Fruit fly (Drosophila melanogaster): ENCODE data around the gene CG43063.

The CG43063 gene

DNA sequence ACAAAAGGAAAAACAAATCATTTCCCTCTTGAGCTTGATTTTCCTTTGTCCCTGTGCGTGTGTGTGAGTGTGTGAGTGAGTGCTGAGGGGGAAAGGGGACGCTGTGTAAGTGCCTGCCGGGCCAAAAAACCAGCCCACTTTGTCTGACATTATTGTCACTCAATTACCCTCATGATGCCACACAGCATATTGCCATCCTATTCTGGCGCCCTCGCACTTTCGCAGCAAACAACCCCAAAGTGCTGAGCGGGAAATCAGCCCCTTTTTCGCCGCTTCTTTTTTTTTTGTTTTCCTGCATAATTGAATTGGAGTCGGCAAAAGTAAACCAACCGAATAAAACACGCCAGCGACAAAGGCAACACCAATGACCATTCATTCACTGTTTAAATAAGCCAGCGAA, 10.3 kb upstream of the CG43063 start:
- no peak for TF ChIP-seq toe (GFP tag; optimal IDR thresholded peaks at IDR 0.05)
- TF ChIP-seq pad (GFP tag; optimal IDR thresholded peaks at IDR 0.05) = no peak
- TF ChIP-seq tj (GFP tag; optimal IDR thresholded peaks at IDR 0.05) = no peak
- no peak for TF ChIP-seq cic (GFP tag; optimal IDR thresholded peaks at IDR 0.05)
- TF ChIP-seq Clk (GFP tag; optimal IDR thresholded peaks at IDR 0.05) = no peak
- no peak for TF ChIP-seq CG33017 (tag; optimal IDR thresholded peaks at IDR 0.05)
- TF ChIP-seq CG7101 (tag; optimal IDR thresholded peaks at IDR 0.05) = no peak
- TF ChIP-seq kay (GFP tag; ENCODE audit: borderline replicate concordance) = no peak
- no peak for TF ChIP-seq cnc (optimal IDR thresholded peaks at IDR 0.05)
- TF ChIP-seq CG1620 (GFP tag; optimal IDR thresholded peaks at IDR 0.05) = no peak
- TF ChIP-seq bab1 (GFP tag; optimal IDR thresholded peaks at IDR 0.05) = no peak
- no peak for TF ChIP-seq CG7045 (GFP tag; optimal IDR thresholded peaks at IDR 0.05)
- TF ChIP-seq CG12768 (GFP tag; optimal IDR thresholded peaks at IDR 0.05) = no peak

DNA sequence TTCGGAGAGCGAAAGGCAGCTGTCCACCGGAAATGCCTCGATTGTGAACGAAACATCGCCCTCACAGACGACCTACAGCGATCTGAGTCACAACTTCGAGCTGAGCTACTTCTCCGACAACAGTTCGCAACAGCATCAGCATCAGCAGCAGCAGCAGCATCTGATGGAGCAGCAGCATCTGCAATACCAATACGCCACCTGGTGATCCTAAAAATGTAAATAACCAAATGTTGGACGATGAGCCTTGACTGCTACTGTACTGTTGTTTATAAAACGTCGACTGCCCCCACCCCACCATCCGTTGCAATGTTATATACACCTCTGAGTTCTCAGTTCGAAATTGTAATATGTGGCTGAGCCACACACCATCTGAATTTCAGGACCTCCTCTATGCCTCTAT, 8.8 kb upstream of the CG43063 start:
- no peak for TF ChIP-seq Hr96 (GFP tag; optimal IDR thresholded peaks at IDR 0.05)

DNA sequence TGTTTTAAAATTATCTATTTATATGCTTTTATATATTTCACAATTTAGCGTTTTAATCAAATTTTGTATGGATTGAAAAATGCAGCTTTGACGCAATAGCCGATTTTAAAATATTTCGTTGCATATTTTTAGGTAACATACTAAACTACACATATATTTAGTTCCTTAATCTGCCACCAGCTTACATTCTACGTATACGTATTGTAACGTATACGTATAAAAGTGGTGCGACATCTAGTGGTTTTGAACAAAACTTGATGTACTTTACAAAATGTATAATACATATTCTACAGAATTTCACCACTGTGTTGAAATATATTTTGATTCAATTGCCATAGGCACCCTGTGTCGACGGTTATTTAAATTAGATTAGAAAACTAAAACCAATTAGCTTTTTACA, 7.8 kb upstream of the CG43063 start:
- TF ChIP-seq pad (GFP tag; optimal IDR thresholded peaks at IDR 0.05) = peak; percentile 13
- no peak for TF ChIP-seq CG33017 (tag; optimal IDR thresholded peaks at IDR 0.05)
- peak; percentile 77 for TF ChIP-seq bab1 (GFP tag; optimal IDR thresholded peaks at IDR 0.05)
- no peak for TF ChIP-seq CG5204 (GFP tag; optimal IDR thresholded peaks at IDR 0.05)
- no peak for TF ChIP-seq cnc (optimal IDR thresholded peaks at IDR 0.05)
- peak; percentile 49 for TF ChIP-seq CG1620 (GFP tag; optimal IDR thresholded peaks at IDR 0.05)
- TF ChIP-seq Mnt (GFP tag; optimal IDR thresholded peaks at IDR 0.05) = no peak
- TF ChIP-seq CG7045 (GFP tag; optimal IDR thresholded peaks at IDR 0.05) = no peak
- TF ChIP-seq tj (GFP tag; optimal IDR thresholded peaks at IDR 0.05) = no peak
- TF ChIP-seq ovo (GFP tag; optimal IDR thresholded peaks at IDR 0.05) = no peak
- no peak for TF ChIP-seq toe (GFP tag; optimal IDR thresholded peaks at IDR 0.05)
- TF ChIP-seq Clk (GFP tag; optimal IDR thresholded peaks at IDR 0.05) = no peak
- TF ChIP-seq CG12768 (GFP tag; optimal IDR thresholded peaks at IDR 0.05) = no peak
- no peak for TF ChIP-seq Hr96 (GFP tag; optimal IDR thresholded peaks at IDR 0.05)
- TF ChIP-seq CG14711 (tag; optimal IDR thresholded peaks at IDR 0.05) = no peak
- no peak for TF ChIP-seq Crg-1 (GFP tag; optimal IDR thresholded peaks at IDR 0.05)
- no peak for TF ChIP-seq kay (GFP tag; ENCODE audit: borderline replicate concordance)
- TF ChIP-seq cic (GFP tag; optimal IDR thresholded peaks at IDR 0.05) = no peak
- TF ChIP-seq CG7101 (tag; optimal IDR thresholded peaks at IDR 0.05) = no peak
- no peak for TF ChIP-seq CG11617 (GFP tag; optimal IDR thresholded peaks at IDR 0.05)

DNA sequence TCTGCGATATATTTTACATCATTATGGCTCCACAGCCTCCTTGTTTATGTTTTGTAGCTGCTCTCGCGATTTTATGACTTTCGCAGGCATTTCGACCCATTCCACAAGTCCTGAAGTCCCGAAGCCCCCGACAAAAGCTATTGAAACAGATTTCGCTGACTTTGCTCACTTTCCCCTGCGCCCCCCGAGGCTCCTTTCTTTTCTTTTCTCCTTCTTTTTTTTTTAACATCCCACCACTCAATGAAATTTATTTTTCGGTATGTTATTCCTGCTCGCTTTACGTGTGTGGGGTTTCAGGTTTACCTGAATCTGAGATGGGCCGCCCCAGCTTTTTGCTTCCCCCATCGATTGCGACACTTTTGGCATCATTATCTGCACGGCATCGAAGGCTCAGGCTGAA, 3.6 kb upstream of the CG43063 start:
- TF ChIP-seq CG12768 (GFP tag; optimal IDR thresholded peaks at IDR 0.05) (no peak), CG5204 (GFP tag; optimal IDR thresholded peaks at IDR 0.05) (no peak), CG11617 (GFP tag; optimal IDR thresholded peaks at IDR 0.05) (no peak), ovo (GFP tag; optimal IDR thresholded peaks at IDR 0.05) (no peak), cnc (optimal IDR thresholded peaks at IDR 0.05) (no peak), CG1620 (GFP tag; optimal IDR thresholded peaks at IDR 0.05) (no peak), tj (GFP tag; optimal IDR thresholded peaks at IDR 0.05) (no peak), CG33017 (tag; optimal IDR thresholded peaks at IDR 0.05) (no peak), cic (GFP tag; optimal IDR thresholded peaks at IDR 0.05) (no peak), kay (GFP tag; ENCODE audit: borderline replicate concordance) (no peak), bab1 (GFP tag; optimal IDR thresholded peaks at IDR 0.05) (no peak), Mnt (GFP tag; optimal IDR thresholded peaks at IDR 0.05) (no peak), Crg-1 (GFP tag; optimal IDR thresholded peaks at IDR 0.05) (no peak), Clk (GFP tag; optimal IDR thresholded peaks at IDR 0.05) (no peak), toe (GFP tag; optimal IDR thresholded peaks at IDR 0.05) (no peak), pad (GFP tag; optimal IDR thresholded peaks at IDR 0.05) (no peak), CG7045 (GFP tag; optimal IDR thresholded peaks at IDR 0.05) (no peak)

DNA sequence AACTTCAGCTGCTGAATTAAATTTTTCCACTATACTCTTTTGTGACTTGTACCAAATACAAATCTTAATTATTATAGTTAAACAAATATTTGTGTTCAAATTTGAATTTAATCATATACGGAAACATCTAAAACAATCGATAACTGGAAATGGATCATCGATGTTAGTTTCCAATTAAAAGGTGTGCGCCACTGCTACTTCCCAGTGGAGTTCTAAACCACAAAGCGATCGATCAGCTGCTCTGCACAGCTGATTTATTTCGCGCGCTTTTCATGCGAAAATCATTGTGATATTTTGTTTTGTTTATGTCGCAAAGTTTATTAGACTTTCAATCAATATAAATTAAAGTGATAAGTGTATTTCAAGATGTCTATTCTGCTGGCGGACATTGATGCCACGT, 2.4 kb downstream of the CG43063 start, which contains the start of gene timeout:
Gene timeout, plus strand, starts transcription at position 257 of the 400 bp plus-strand sequence.
- TF ChIP-seq Hr96 (GFP tag; optimal IDR thresholded peaks at IDR 0.05) (no peak), bab1 (GFP tag; optimal IDR thresholded peaks at IDR 0.05) (peak; percentile 87)

DNA sequence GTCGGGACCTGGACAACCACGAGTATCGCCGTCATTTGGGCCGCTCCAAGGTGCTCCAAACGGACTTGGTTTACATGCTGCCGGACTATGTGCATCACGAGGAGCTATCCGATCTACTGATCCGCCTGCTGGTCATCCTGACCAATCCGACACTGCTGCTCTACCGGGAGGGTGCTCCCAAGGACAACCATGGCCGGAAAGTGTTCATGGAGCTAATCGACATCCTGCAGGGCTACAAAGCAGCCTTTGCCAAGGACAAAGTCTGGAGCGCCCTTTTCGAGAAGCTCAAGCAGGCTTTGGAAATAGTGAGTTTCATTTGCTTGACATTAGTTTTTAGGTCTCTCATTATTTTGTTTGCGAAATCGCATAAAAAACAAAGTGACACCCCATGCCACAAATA, 2.9 kb downstream of the CG43063 start, which contains the start of gene CG34308:
Gene CG34308, plus strand, starts transcription at position 301 of the 400 bp plus-strand sequence.
- TF ChIP-seq CG14711 (tag; optimal IDR thresholded peaks at IDR 0.05) (no peak), ovo (GFP tag; optimal IDR thresholded peaks at IDR 0.05) (no peak), CG5204 (GFP tag; optimal IDR thresholded peaks at IDR 0.05) (no peak), CG1620 (GFP tag; optimal IDR thresholded peaks at IDR 0.05) (no peak), toe (GFP tag; optimal IDR thresholded peaks at IDR 0.05) (no peak), cic (GFP tag; optimal IDR thresholded peaks at IDR 0.05) (no peak), cnc (optimal IDR thresholded peaks at IDR 0.05) (no peak), Crg-1 (GFP tag; optimal IDR thresholded peaks at IDR 0.05) (no peak), Clk (GFP tag; optimal IDR thresholded peaks at IDR 0.05) (no peak), CG33017 (tag; optimal IDR thresholded peaks at IDR 0.05) (no peak), bab1 (GFP tag; optimal IDR thresholded peaks at IDR 0.05) (no peak), CG11617 (GFP tag; optimal IDR thresholded peaks at IDR 0.05) (no peak), kay (GFP tag; ENCODE audit: borderline replicate concordance) (no peak), CG7045 (GFP tag; optimal IDR thresholded peaks at IDR 0.05) (no peak), tj (GFP tag; optimal IDR thresholded peaks at IDR 0.05) (no peak), CG12768 (GFP tag; optimal IDR thresholded peaks at IDR 0.05) (no peak), Hr96 (GFP tag; optimal IDR thresholded peaks at IDR 0.05) (no peak), CG7101 (tag; optimal IDR thresholded peaks at IDR 0.05) (no peak)

DNA sequence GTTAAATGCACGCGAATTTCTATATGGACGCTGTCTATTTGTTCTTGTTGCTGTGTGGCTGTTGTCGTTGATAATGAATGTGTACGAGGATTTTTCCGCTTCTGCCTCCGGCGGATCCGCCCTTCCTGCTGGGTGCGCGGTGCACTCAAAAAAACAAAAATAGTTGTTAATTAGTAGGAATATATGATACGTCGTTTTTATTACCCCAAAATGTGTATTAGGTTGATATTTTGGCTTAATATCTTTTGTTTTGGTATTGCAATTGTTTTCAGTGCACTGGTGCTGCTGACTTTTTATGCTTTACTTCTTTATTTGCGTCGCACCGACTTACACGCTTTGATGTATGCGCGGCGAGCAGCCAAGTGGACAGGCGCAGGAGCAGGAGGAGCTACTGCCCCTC, 5.6 kb downstream of the CG43063 start:
- no peak for TF ChIP-seq Clk (GFP tag; optimal IDR thresholded peaks at IDR 0.05)
- no peak for TF ChIP-seq CG33017 (tag; optimal IDR thresholded peaks at IDR 0.05)
- TF ChIP-seq toe (GFP tag; optimal IDR thresholded peaks at IDR 0.05) = no peak
- TF ChIP-seq tj (GFP tag; optimal IDR thresholded peaks at IDR 0.05) = no peak
- no peak for TF ChIP-seq CG7101 (tag; optimal IDR thresholded peaks at IDR 0.05)
- no peak for TF ChIP-seq pad (GFP tag; optimal IDR thresholded peaks at IDR 0.05)
- TF ChIP-seq CG7045 (GFP tag; optimal IDR thresholded peaks at IDR 0.05) = no peak
- TF ChIP-seq ovo (GFP tag; optimal IDR thresholded peaks at IDR 0.05) = no peak
- TF ChIP-seq CG14711 (tag; optimal IDR thresholded peaks at IDR 0.05) = no peak
- no peak for TF ChIP-seq CG12768 (GFP tag; optimal IDR thresholded peaks at IDR 0.05)
- no peak for TF ChIP-seq Hr96 (GFP tag; optimal IDR thresholded peaks at IDR 0.05)
- TF ChIP-seq kay (GFP tag; ENCODE audit: borderline replicate concordance) = no peak
- TF ChIP-seq cic (GFP tag; optimal IDR thresholded peaks at IDR 0.05) = no peak
- no peak for TF ChIP-seq CG11617 (GFP tag; optimal IDR thresholded peaks at IDR 0.05)
- no peak for TF ChIP-seq Crg-1 (GFP tag; optimal IDR thresholded peaks at IDR 0.05)
- TF ChIP-seq CG5204 (GFP tag; optimal IDR thresholded peaks at IDR 0.05) = no peak
- TF ChIP-seq cnc (optimal IDR thresholded peaks at IDR 0.05) = no peak
- TF ChIP-seq CG1620 (GFP tag; optimal IDR thresholded peaks at IDR 0.05) = no peak
- no peak for TF ChIP-seq bab1 (GFP tag; optimal IDR thresholded peaks at IDR 0.05)
- no peak for TF ChIP-seq Mnt (GFP tag; optimal IDR thresholded peaks at IDR 0.05)
